Worm (Caenorhabditis elegans) whole organism, late embryonic: ENCODE data around the gene lron-4.

ENCODE experiments used
- Y22D7AL.16 ChIP-seq: sonication (generic microtip); optimal IDR thresholded peaks from 2 replicates; lab custom pipeline; 2016; ENCODE audit warnings: missing genetic modification characterization, missing compliant biosample characterization
- ceh-19 ChIP-seq: fragments of 200-800 bp; sonication (Bioruptor generic); optimal IDR thresholded peaks from 2 replicates; lab custom pipeline; 2018; ENCODE audit warnings: mild to moderate bottlenecking, missing genetic modification characterization, missing compliant biosample characterization
- ceh-30 ChIP-seq: fragments of 150-350 bp; optimal IDR thresholded peaks from 2 replicates; lab custom pipeline; 2014; ENCODE audit warnings: missing biosample characterization, missing genetic modification characterization
- ceh-34 ChIP-seq: sonication (generic microtip); optimal IDR thresholded peaks from 2 replicates; lab custom pipeline; 2016; ENCODE audit warnings: mild to moderate bottlenecking, missing genetic modification characterization, missing compliant biosample characterization
- ets-4 ChIP-seq: sonication (generic microtip); optimal IDR thresholded peaks from 2 replicates; lab custom pipeline; 2016; ENCODE audit warnings: missing genetic modification characterization, missing compliant biosample characterization
- fkh-6 ChIP-seq: sonication (generic microtip); optimal IDR thresholded peaks from 2 replicates; lab custom pipeline; 2016; ENCODE audit warnings: missing genetic modification characterization, missing compliant biosample characterization
- gmeb-2 ChIP-seq: sonication (generic microtip); optimal IDR thresholded peaks from 2 replicates; lab custom pipeline; 2016; ENCODE audit warnings: missing genetic modification characterization, inconsistent platforms, missing compliant biosample characterization
- nhr-11 ChIP-seq: fragments of 150-350 bp; optimal IDR thresholded peaks from 2 replicates; lab custom pipeline; 2014; ENCODE audit warnings: missing biosample characterization, missing genetic modification characterization
- pag-3 ChIP-seq: sonication (generic microtip); optimal IDR thresholded peaks from 2 replicates; lab custom pipeline; 2016; ENCODE audit warnings: missing compliant biosample characterization, missing genetic modification characterization, borderline replicate concordance
- rnt-1 ChIP-seq: sonication (generic microtip); optimal IDR thresholded peaks from 2 replicates; lab custom pipeline; 2016; ENCODE audit warnings: missing genetic modification characterization, missing compliant biosample characterization
- sdc-2 ChIP-seq: sonication (generic microtip); optimal IDR thresholded peaks from 2 replicates; lab custom pipeline; 2016; ENCODE audit warnings: missing genotype, missing genetic modification characterization, missing compliant biosample characterization
- ttx-3 ChIP-seq: sonication (generic microtip); optimal IDR thresholded peaks from 2 replicates; lab custom pipeline; 2016; ENCODE audit warnings: missing genetic modification reagents, missing genetic modification characterization, missing compliant biosample characterization

DNA sequence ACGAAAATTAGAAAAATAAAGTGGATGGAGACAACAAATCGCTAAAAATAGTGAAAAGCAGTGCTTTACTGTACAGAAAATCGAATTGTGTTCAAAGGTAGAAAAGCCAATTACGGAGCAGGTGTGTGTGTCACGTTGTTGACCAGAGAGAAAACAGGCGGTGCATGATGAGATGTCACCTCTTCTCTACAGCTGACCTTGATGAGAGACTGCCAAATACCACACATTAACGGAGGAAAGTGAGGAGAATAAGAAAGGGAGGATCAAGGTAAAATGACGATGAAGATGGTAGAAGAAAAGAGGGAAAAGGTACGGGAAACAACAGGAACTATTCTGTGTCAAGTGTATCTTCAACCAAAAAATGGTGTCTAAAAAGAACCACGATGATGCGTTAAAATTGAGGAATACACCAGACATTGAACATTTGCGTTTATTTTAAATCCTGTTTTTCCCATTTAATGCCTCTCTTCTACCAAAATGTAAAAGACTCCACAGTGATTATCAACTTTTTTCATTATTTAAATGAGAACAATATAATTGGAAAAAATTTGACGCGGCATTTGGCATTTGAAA is 12.7 kb downstream of the lron-4 start:
- TF ChIP-seq ceh-34 (tag; lab: Kevin White, UChicago) = no peak
- TF ChIP-seq fkh-6 (tag; lab: Kevin White, UChicago) = no peak
- no peak for TF ChIP-seq ttx-3
- TF ChIP-seq sdc-2 = no peak
- TF ChIP-seq Y22D7AL.16 = no peak
- no peak for TF ChIP-seq pag-3 (tag; lab: Kevin White, UChicago)
- TF ChIP-seq ceh-30 = no peak
- TF ChIP-seq ceh-19 (GFP tag; lab: Kevin White, UChicago) = no peak
- no peak for TF ChIP-seq rnt-1
- no peak for TF ChIP-seq gmeb-2
- no peak for TF ChIP-seq nhr-11 (tag; lab: Kevin White, UChicago)
- TF ChIP-seq ets-4 = no peak
